Worm (Caenorhabditis elegans): ENCODE data around the gene K02D10.1.

The K02D10.1 gene

DNA sequence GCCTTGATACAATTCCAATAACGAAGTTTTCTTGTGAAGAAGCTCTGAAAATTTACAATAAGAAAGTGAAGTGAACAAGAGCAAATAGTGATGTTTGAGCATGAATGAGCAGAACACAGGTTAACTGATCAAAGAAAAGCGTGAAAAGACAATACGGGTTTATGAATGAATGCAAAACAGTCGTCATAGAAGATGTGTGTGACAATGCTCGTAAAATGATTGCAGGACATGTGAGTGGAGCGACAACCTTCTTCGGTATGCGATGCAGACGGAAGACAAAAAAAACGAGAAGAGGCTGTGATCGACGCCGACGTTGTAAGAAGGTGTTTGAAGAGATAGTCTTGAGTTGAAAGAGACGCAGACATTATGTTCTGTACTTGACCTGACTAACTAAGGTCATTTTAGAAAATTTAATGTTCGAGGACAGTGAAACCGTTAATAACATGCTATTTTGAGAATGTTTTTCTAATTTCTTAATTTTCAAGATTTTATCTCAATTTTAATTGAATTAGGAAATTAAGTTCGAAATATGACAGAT is 2.0 kb upstream of the K02D10.1 start, which contains the start of gene mig-22:
Gene mig-22 (minus strand): TSS at position 51 of the 538 bp plus-strand sequence.
- TF ChIP-seq him-1 (tag; optimal IDR thresholded peaks at IDR 0.05) (no peak), dao-5 (tag; optimal IDR thresholded peaks at IDR 0.05) (no peak), W03F9.2 (tag; optimal IDR thresholded peaks at IDR 0.05) (no peak)

DNA sequence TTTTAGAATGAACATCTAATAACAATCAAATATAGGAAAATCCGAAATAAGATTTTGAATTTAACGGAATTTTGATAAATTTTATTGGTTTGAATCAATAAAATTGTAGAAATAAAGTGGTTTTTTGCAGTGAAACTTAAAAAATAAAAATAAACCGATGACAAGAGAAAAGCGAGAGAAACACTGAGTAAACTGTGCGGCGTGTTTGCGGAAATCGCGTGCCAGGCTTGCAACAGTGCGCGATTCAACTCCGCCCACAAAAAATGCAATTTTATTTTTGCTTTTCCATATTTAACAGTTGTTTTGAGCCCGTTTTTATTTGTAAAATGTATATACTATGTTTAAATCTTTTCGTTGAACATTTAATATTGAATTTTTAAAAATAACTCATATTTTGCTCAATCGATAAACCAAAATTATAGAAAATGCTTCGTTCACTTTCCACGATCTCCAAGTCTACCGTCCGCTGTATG is 1.4 kb upstream of the K02D10.1 start, which contains the start of gene mtss-1:
Gene mtss-1 (plus strand): TSS at position 423 of the 473 bp plus-strand sequence.
- TF ChIP-seq W03F9.2 (tag; optimal IDR thresholded peaks at IDR 0.05) = peak; percentile 78
- peak; percentile 53 for TF ChIP-seq him-1 (tag; optimal IDR thresholded peaks at IDR 0.05)
- peak; percentile 23 for TF ChIP-seq dao-5 (tag; optimal IDR thresholded peaks at IDR 0.05)

DNA sequence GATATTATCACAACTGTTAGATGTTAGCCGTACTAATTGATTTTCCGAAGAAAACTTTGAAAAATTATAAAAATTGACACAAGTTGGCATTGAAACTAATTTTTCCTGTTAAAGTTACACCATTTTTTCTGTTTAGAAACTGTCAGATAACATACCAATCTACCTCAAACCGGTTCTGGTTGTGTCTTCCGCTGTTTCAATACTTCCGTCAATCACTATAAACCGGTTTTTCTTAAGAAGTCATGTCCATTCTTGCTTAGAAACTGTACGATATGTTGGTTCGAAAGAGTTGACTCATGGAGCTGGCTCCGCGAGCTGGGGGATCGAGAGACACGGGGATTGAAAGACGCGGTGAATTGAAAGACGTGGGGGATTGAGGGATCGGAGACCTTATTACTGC is 907 bp downstream of the K02D10.1 start:
- TF ChIP-seq W03F9.2 (tag; optimal IDR thresholded peaks at IDR 0.05) (no peak), dao-5 (tag; optimal IDR thresholded peaks at IDR 0.05) (no peak), him-1 (tag; optimal IDR thresholded peaks at IDR 0.05) (no peak)

DNA sequence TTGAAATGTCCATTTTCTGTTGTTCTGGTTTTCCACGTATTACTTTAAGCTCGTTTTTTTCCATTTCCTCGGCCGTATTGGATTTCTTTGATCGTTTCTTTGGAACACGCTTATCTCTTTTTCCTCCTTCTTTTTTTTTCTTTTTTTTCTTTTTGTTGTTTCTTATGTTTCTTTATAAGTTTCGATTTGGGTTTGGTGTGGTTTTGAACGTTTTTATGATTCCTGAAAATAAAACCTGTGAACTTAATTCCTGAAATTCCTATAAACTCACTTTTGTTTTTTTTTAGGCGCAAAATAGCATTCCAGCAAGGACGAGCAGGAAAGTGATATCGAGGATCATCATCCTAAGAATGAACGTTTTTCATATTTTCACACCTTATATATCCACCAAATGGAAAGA is 1.8 kb downstream of the K02D10.1 start, which contains the start of gene K02D10.2:
Gene K02D10.2 (minus strand): TSS at position 101 of the 400 bp plus-strand sequence.
- no peak for TF ChIP-seq W03F9.2 (tag; optimal IDR thresholded peaks at IDR 0.05)
- no peak for TF ChIP-seq him-1 (tag; optimal IDR thresholded peaks at IDR 0.05)
- TF ChIP-seq dao-5 (tag; optimal IDR thresholded peaks at IDR 0.05) = no peak

DNA sequence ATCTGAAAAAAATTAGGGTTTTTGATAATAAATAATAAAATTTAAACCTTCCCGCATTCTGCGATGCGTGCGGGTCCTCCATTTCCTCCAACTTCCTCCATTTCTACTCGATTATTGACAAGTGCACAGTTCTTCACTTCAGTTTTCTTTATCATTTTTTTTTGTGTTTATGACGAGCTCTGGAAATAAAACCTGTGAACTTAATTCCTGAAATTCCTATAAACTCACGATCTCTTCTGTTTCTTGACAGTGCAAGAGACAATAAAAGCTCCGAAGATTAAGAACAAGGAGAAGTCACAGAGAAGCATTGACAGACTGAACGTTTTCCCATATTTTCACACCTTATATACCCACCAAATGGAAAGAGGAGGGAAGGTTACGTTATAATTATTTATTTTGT is 2.5 kb downstream of the K02D10.1 start, which contains the start of gene K02D10.3:
Gene K02D10.3 (minus strand): TSS at position 101 of the 400 bp plus-strand sequence.
- TF ChIP-seq dao-5 (tag; optimal IDR thresholded peaks at IDR 0.05) (no peak), W03F9.2 (tag; optimal IDR thresholded peaks at IDR 0.05) (no peak), him-1 (tag; optimal IDR thresholded peaks at IDR 0.05) (no peak)

DNA sequence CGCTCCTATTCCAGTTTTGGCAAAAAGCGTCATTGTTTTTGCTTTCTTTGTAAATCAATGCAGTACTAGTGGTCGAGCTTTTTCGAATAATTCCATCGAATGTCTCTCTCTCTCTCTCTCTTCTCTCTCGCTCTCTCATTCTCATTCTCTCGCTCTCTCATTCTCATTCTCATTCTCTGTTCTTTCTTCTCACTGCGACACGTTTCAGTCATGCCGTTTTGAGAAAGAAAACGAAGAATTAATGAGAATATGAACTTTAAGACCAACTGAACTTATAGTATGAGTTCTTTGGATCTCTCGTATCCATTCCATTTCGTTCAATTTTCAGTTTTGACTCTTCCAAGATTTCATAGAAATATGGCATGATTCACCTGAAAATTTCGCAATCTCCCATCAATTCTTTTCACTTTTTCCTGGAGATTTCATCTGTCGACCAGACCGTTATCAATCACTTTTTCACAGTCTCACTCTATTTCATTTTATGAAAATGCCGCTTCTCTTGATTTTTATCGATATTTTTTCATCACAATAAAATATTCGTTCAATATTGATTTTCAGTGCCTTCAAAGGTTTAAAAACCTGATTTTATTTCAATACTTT is 3.2 kb downstream of the K02D10.1 start:
- TF ChIP-seq W03F9.2 (tag; optimal IDR thresholded peaks at IDR 0.05) = no peak
- TF ChIP-seq dao-5 (tag; optimal IDR thresholded peaks at IDR 0.05) = no peak
- no peak for TF ChIP-seq him-1 (tag; optimal IDR thresholded peaks at IDR 0.05)

DNA sequence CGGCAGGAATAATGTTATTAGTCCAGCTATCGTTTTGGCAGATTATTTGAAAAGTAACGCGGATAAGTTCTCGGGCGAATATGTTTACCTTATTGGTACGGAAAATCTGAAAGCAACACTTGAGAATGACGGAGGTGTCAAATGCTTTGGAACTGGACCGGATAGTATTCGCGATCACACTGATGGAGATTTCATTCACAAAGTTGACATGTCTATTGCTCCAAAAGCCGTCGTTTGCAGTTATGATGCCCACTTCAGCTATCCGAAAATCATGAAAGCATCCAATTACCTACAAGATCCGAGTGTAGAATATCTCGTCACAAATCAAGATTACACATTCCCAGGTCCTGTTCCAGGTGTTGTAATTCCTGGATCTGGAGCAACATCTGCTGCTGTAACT is 4.0 kb downstream of the K02D10.1 start:
- TF ChIP-seq him-1 (tag; optimal IDR thresholded peaks at IDR 0.05) = no peak
- TF ChIP-seq dao-5 (tag; optimal IDR thresholded peaks at IDR 0.05) = no peak
- no peak for TF ChIP-seq W03F9.2 (tag; optimal IDR thresholded peaks at IDR 0.05)

DNA sequence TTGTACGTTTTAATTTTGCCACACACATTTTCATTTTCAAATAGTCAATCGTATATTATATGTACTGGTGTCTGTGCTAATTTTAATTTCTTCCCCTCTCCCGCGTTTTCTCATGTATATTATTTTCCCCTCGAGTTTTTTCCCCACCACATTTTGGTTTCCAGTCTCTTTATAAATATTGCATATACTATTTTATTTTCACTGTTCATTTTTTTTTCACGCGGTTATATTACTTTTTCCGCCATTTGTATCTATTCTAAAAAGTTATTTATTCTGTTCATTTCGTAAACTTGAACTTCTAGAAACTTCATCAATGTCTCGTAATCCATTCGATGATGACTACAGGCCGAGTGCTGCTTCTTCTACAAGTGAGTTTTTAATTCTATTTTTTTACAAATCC is 6.6 kb downstream of the K02D10.1 start, which contains the start of gene snap-29:
Gene snap-29 (plus strand): TSS at position 301 of the 400 bp plus-strand sequence.
- no peak for TF ChIP-seq W03F9.2 (tag; optimal IDR thresholded peaks at IDR 0.05)
- no peak for TF ChIP-seq him-1 (tag; optimal IDR thresholded peaks at IDR 0.05)
- no peak for TF ChIP-seq dao-5 (tag; optimal IDR thresholded peaks at IDR 0.05)

- TF ChIP-seq W03F9.2 (tag; optimal IDR thresholded peaks at IDR 0.05) = no peak
- TF ChIP-seq him-1 (tag; optimal IDR thresholded peaks at IDR 0.05) = no peak
- TF ChIP-seq dao-5 (tag; optimal IDR thresholded peaks at IDR 0.05) = no peak
Observed at ce11 chrIII:8779912-8780311, 10.6 kb downstream of the K02D10.1 start, which contains the start of gene K02D10.4. K02D10.4 (minus strand) TSS chrIII:8780012.

DNA sequence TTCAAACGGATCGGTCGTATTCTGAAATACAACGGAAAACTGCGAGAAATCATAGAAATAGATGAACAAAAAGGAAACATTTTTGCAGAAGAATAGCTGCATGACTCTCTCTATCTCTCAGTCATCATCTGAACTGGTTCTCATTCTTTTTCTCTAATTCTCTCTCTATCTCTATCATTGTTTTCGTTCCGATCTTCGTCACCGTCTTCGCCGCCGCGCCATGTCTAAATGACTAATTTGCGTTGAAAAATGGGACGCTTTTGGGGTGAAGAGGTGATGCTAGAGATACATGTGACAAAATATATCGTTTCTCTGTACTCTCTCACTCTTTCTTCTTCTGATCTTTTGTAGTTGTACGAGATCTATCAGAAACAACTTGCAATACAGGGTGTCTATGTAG is 11.1 kb downstream of the K02D10.1 start:
- TF ChIP-seq him-1 (tag; optimal IDR thresholded peaks at IDR 0.05) = no peak
- TF ChIP-seq dao-5 (tag; optimal IDR thresholded peaks at IDR 0.05) = no peak
- TF ChIP-seq W03F9.2 (tag; optimal IDR thresholded peaks at IDR 0.05) = no peak

DNA sequence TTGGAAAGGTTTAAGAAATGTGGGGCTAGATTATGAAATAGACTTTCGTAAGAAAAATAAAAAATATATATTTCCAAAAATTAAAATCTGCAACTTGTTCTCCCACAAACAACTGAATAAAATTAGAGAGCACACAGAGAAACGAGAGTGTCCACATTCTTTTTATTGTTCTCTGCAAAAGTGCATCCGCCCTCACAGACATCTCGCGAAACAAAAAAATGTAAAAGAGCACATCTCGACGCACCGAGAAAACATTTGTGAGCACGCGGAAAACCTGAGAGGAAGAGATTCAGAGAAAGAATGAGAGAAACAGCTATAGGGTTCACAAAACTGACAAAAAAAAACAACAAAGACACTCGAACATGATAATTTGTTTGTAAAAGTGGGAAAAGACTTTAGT is 12.7 kb downstream of the K02D10.1 start:
- no peak for TF ChIP-seq him-1 (tag; optimal IDR thresholded peaks at IDR 0.05)
- TF ChIP-seq dao-5 (tag; optimal IDR thresholded peaks at IDR 0.05) = no peak
- no peak for TF ChIP-seq W03F9.2 (tag; optimal IDR thresholded peaks at IDR 0.05)

- TF ChIP-seq W03F9.2 (tag; optimal IDR thresholded peaks at IDR 0.05) (no peak), dao-5 (tag; optimal IDR thresholded peaks at IDR 0.05) (no peak), him-1 (tag; optimal IDR thresholded peaks at IDR 0.05) (no peak)
Observed at ce11 chrIII:8782744-8783143, 13.4 kb downstream of the K02D10.1 start.

DNA sequence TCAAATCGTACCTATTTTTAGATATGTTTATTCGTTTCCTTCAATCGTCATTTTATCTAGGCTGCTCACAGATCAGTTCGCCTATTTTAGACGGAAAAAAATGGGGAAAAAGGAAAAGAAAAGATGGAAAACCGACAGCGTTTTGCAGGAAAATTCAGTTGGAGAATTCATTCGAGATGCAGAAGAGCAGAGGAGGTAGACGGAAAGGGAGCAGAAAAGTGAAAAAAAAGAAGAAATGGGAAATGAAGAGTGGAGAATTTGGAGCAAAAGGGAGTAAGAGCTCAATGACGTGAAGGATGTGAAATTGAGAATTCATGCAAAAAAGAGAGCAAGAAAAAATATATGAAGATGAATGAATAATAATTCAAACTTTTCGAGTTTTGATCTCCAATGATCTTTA is 15.2 kb downstream of the K02D10.1 start:
- no peak for TF ChIP-seq him-1 (tag; optimal IDR thresholded peaks at IDR 0.05)
- no peak for TF ChIP-seq W03F9.2 (tag; optimal IDR thresholded peaks at IDR 0.05)
- no peak for TF ChIP-seq dao-5 (tag; optimal IDR thresholded peaks at IDR 0.05)

ce11 chrIII:8785426-8785825 is 16.1 kb downstream of the K02D10.1 start:
- TF ChIP-seq dao-5 (tag; optimal IDR thresholded peaks at IDR 0.05) (no peak), him-1 (tag; optimal IDR thresholded peaks at IDR 0.05) (peak; percentile 21), W03F9.2 (tag; optimal IDR thresholded peaks at IDR 0.05) (no peak)
